Fruit fly (Drosophila melanogaster) whole organism, prepupa: ENCODE measurements around the gene dx.

ENCODE experiments used
- CG10669 ChIP-seq: fragments of 200-800 bp; sonication (Bioruptor generic); optimal IDR thresholded peaks from 3 replicates; lab custom pipeline; 2018; ENCODE audit warnings: missing biosample characterization, mild to moderate bottlenecking, missing genetic modification characterization, moderate library complexity
- CG11294 ChIP-seq: fragments of 200-800 bp; sonication (Bioruptor generic); IDR thresholded peaks from 2 replicates; pipeline ENCODE4 v1.3.6; 2022; ENCODE audit warnings: missing biosample characterization, missing genetic modification characterization
- CG11902 ChIP-seq: fragments of 200-800 bp; sonication (Bioruptor generic); optimal IDR thresholded peaks from 3 replicates; lab custom pipeline; 2016; ENCODE audit warnings: missing biosample characterization, missing genetic modification characterization
- CG31627 ChIP-seq: fragments of 200-800 bp; sonication (Bioruptor generic); optimal IDR thresholded peaks from 3 replicates; lab custom pipeline; 2016; ENCODE audit warnings: missing biosample characterization, missing genetic modification characterization
- CG4318 ChIP-seq: fragments of 200-800 bp; sonication (Bioruptor generic); optimal IDR thresholded peaks from 3 replicates; lab custom pipeline; 2017; ENCODE audit warnings: missing biosample characterization, mild to moderate bottlenecking, missing genetic modification characterization
- CG6276 ChIP-seq: fragments of 200-800 bp; sonication (Bioruptor generic); optimal IDR thresholded peaks from 2 replicates; lab custom pipeline; 2017; ENCODE audit warnings: missing biosample characterization, mild to moderate bottlenecking, missing genetic modification characterization
- CG6854 ChIP-seq: fragments of 200-800 bp; sonication (Bioruptor generic); optimal IDR thresholded peaks from 2 replicates; lab custom pipeline; 2017; ENCODE audit warnings: missing biosample characterization, mild to moderate bottlenecking, missing genetic modification characterization
- Eip75B ChIP-seq: fragments of 200-800 bp; sonication (Bioruptor generic); optimal IDR thresholded peaks from 3 replicates; lab custom pipeline; 2016; ENCODE audit warnings: missing biosample characterization, missing genetic modification characterization
- Eip78C ChIP-seq: fragments of 200-800 bp; sonication (Bioruptor generic); peaks from one replicate; lab custom pipeline; 2016; ENCODE audit warnings: missing biosample characterization, missing genetic modification characterization
- Met ChIP-seq: fragments of 200-800 bp; sonication (Bioruptor generic); optimal IDR thresholded peaks from 3 replicates; lab custom pipeline; 2016; ENCODE audit warnings: missing biosample characterization, missing genetic modification characterization
- OdsH ChIP-seq: fragments of 200-800 bp; sonication (Bioruptor generic); optimal IDR thresholded peaks from 3 replicates; lab custom pipeline; 2016; ENCODE audit warnings: missing biosample characterization, missing genetic modification characterization
- fd59A ChIP-seq: fragments of 200-800 bp; sonication (Bioruptor generic); optimal IDR thresholded peaks from 2 replicates; lab custom pipeline; 2017; ENCODE audit warnings: missing biosample characterization, mild to moderate bottlenecking, missing genetic modification characterization, missing genetic modification reagents
- fd85E ChIP-seq: fragments of 200-800 bp; sonication (Bioruptor generic); optimal IDR thresholded peaks from 3 replicates; lab custom pipeline; 2016; ENCODE audit warnings: missing biosample characterization, missing genetic modification characterization
- salr ChIP-seq, 2 experiments: fragments of 200-800 bp; sonication (Bioruptor generic); optimal IDR thresholded peaks; 3 replicates each; lab custom pipeline; 2016 to 2018; ENCODE audit warnings: missing biosample characterization in 2 of 2, missing genetic modification characterization in 2 of 2, mild to moderate bottlenecking in 1 of 2

DNA sequence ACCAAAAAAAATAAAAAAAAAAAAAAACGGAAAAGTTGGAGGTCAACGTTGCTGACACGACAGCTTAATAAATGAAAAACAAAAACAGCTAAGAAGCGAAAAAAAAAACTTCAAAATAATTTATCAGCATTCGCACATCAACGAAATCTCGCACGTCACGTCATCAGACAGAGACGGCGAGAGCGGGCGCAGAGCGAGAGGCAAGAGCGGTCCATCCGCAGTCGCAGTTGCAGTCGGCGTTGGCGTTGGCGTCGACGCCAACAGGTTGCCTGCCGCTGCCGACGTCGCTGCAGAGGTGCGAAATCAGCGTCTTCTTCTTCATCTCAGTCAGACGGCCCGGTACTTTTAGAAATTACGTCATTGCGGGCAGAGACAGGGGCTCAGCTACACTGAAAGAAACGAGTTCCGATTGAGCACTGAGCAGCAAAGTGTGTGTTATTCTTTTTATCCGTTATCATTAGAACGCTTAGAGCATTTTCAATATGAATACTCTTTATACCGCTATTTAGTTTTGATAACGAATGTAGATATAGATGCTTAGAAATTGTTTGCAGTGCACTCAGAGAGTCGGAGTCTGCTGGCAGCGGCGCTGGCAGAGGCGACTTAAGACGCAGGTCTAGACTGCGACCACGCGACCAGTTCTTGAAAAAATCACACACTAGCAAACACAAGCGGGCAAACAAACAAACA lies 15.8 kb downstream of the dx start:
- TF ChIP-seq Met (peak; percentile 97), Eip78C (GFP tag; lab: Kevin White, UChicago) (peak; percentile 99), CG6854 (GFP tag; lab: Kevin White, UChicago) (peak; percentile 94), fd59A (GFP tag; lab: Kevin White, UChicago) (peak; percentile 93), CG6276 (GFP tag; lab: Kevin White, UChicago) (peak; percentile 96), OdsH (GFP tag; lab: Kevin White, UChicago) (peak; percentile 95), salr (GFP tag; optimal IDR thresholded peaks at IDR 0.05; lab: Kevin White, UChicago) (peak; percentile 89 to 93), CG11294 (GFP tag; lab: Robert Waterston, UW) (peak; percentile 94), CG10669 (peak; percentile 95), CG11902 (GFP tag; lab: Kevin White, UChicago) (peak; percentile 95), Eip75B (peak; percentile 97), fd85E (GFP tag; lab: Kevin White, UChicago) (peak; percentile 86), CG4318 (peak; percentile 93), CG31627 (GFP tag; lab: Kevin White, UChicago) (peak; percentile 96)
